Fruit fly (Drosophila melanogaster): Measurements from ENCODE around the gene Ir67c.

DNA sequence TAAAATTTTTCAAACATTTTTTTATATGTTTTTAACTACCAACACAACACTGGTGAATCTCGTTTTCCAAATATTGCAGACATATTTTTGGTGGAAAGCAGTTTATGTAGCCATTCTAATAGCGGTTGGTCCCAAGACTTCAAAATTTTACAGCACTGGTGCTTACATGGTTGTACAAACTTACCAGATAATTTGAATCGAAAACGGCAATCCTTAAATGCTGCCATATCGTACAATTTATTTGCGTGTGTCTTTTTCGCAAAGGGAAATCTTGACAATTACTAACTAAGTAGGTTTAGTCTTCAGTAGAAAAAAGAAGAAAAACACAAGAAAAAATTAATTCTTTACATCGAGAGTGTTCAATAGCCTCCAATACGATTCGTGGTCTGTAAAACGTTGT is 21.4 kb downstream of the Ir67c start, which contains the start of gene CG12362:
- TF ChIP-seq CG5204 (GFP tag; optimal IDR thresholded peaks at IDR 0.05), result no peak
- TF ChIP-seq toe (GFP tag; optimal IDR thresholded peaks at IDR 0.05), result no peak
- TF ChIP-seq CG12768 (GFP tag; optimal IDR thresholded peaks at IDR 0.05), result no peak
- no peak for TF ChIP-seq CG7101 (tag; optimal IDR thresholded peaks at IDR 0.05)

Data from whole organism, adult.